Worm (Caenorhabditis elegans) whole organism, early embryonic: ENCODE measurements around the gene F42G4.6.

Experiments
- F13C5.2 ChIP-seq: sonication (generic microtip); optimal IDR thresholded peaks from 2 replicates; lab custom pipeline; 2017; ENCODE audit warnings: mild to moderate bottlenecking, missing genetic modification characterization, inconsistent platforms, missing compliant biosample characterization
- ama-1 ChIP-seq: fragments of 150-350 bp; optimal IDR thresholded peaks from 2 replicates; lab custom pipeline; 2014

DNA sequence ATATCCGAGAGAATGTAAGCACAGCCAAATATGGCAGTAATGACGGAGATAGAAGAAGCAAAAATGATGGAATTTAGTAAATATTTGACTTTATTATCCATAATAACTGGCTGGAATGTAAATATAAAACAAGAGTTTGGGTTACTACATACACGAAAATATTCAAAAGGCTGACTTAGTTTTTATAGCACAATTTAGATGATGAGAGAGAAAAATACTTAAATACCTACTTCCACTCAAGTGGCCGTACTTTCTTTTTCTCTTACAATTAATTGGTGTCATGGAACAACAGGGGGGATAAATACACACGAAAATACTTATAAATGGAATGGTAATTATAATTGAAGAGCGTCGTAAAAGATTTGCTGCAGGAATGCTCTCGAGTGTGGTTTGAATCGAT lies 19.0 kb downstream of the F42G4.6 start, which contains the start of gene col-86:
- TF ChIP-seq ama-1 (lab: Kevin White, UChicago): no peak
- TF ChIP-seq F13C5.2: no peak
